Worm (Caenorhabditis elegans) whole organism, L2 larva: Measurements from ENCODE around the gene dhs-29.

Source experiments
- aly-2 ChIP-seq: fragments of 150-350 bp; optimal IDR thresholded peaks from 2 replicates; lab custom pipeline; 2014; ENCODE audit warnings: missing biosample characterization, missing genetic modification characterization
- dmd-4 ChIP-seq: sonication (generic microtip); optimal IDR thresholded peaks from 2 replicates; lab custom pipeline; 2017; ENCODE audit warnings: missing biosample characterization, missing genetic modification characterization
- egl-27 ChIP-seq: sonication (generic microtip); optimal IDR thresholded peaks from 3 replicates; lab custom pipeline; 2017; ENCODE audit warnings: missing biosample characterization, missing genetic modification reagents, missing genetic modification characterization
- elt-1 ChIP-seq: fragments of 150-350 bp; optimal IDR thresholded peaks from 2 replicates; lab custom pipeline; 2014; ENCODE audit warnings: missing biosample characterization, missing genetic modification characterization
- elt-3 ChIP-seq: sonication (generic microtip); optimal IDR thresholded peaks from 2 replicates; lab custom pipeline; 2017; ENCODE audit warnings: missing biosample characterization, missing genetic modification characterization
- lin-13 ChIP-seq: fragments of 150-350 bp; optimal IDR thresholded peaks from 2 replicates; lab custom pipeline; 2014; ENCODE audit warnings: missing biosample characterization, missing genetic modification reagents, missing genetic modification characterization
- lin-39 ChIP-seq: fragments of 150-350 bp; optimal IDR thresholded peaks from 2 replicates; lab custom pipeline; 2014; ENCODE audit warnings: missing biosample characterization, missing genetic modification reagents, missing genetic modification characterization
- nhr-12 ChIP-seq: fragments of 150-350 bp; optimal IDR thresholded peaks from 2 replicates; lab custom pipeline; 2014; ENCODE audit warnings: missing biosample characterization, missing genetic modification characterization
- nhr-237 ChIP-seq: fragments of 150-350 bp; optimal IDR thresholded peaks from 2 replicates; lab custom pipeline; 2014; ENCODE audit warnings: missing biosample characterization, missing genetic modification characterization
- unc-39 ChIP-seq: fragments of 150-350 bp; optimal IDR thresholded peaks from 2 replicates; lab custom pipeline; 2014; ENCODE audit warnings: missing biosample characterization, missing genetic modification characterization
- unc-62 ChIP-seq: fragments of 150-350 bp; optimal IDR thresholded peaks from 2 replicates; lab custom pipeline; 2014; ENCODE audit warnings: missing biosample characterization, missing genetic modification reagents, missing genetic modification characterization
- ztf-11 ChIP-seq: sonication (generic microtip); optimal IDR thresholded peaks from 2 replicates; lab custom pipeline; 2017; ENCODE audit warnings: missing biosample characterization, missing genetic modification characterization

- no peak for TF ChIP-seq lin-13
- no peak for TF ChIP-seq nhr-12 (tag; lab: Kevin White, UChicago)
- TF ChIP-seq ztf-11 (tag; lab: Kevin White, UChicago), result no peak
- TF ChIP-seq aly-2 (tag; lab: Kevin White, UChicago), result no peak
- TF ChIP-seq lin-39 (tag; lab: Kevin White, UChicago), result no peak
- no peak for TF ChIP-seq nhr-237
- no peak for TF ChIP-seq dmd-4
- TF ChIP-seq elt-3 (tag; lab: Kevin White, UChicago), result no peak
- TF ChIP-seq egl-27 (tag; lab: Kevin White, UChicago), result no peak
- no peak for TF ChIP-seq unc-62 (GFP tag; lab: Kevin White, UChicago)
- TF ChIP-seq elt-1 (tag; lab: Kevin White, UChicago), result no peak
- no peak for TF ChIP-seq unc-39
These were observed 13.3 kb downstream of the dhs-29 start for ce11 chrX:7651219-7651958.
